Worm (Caenorhabditis elegans) whole organism, mixed stage, embryonic: ENCODE data around the gene luc-7L3.

Experiments used
- blmp-1 ChIP-seq: fragments of 150-350 bp; optimal IDR thresholded peaks from 2 replicates; lab custom pipeline; 2014; ENCODE audit warnings: missing biosample characterization, missing genetic modification characterization
- ces-1 ChIP-seq: fragments of 150-350 bp; optimal IDR thresholded peaks from 2 replicates; lab custom pipeline; 2014; ENCODE audit warnings: missing biosample characterization, missing genetic modification reagents, missing genetic modification characterization
- cnd-1 ChIP-seq: fragments of 200-800 bp; sonication (Bioruptor generic); optimal IDR thresholded peaks from 2 replicates; lab custom pipeline; 2018; ENCODE audit warnings: mild to moderate bottlenecking, missing genetic modification characterization, missing compliant biosample characterization
- ham-2 ChIP-seq: fragments of 200-800 bp; sonication (Bioruptor generic); optimal IDR thresholded peaks from 2 replicates; lab custom pipeline; 2018; ENCODE audit warnings: mild to moderate bottlenecking, missing genetic modification characterization, missing compliant biosample characterization
- lin-13 ChIP-seq: fragments of 150-350 bp; optimal IDR thresholded peaks from 2 replicates; lab custom pipeline; 2014; ENCODE audit warnings: missing biosample characterization, missing genetic modification characterization
- nhr-12 ChIP-seq: fragments of 150-350 bp; optimal IDR thresholded peaks from 2 replicates; lab custom pipeline; 2014; ENCODE audit warnings: missing biosample characterization, missing genetic modification characterization
- pha-4 ChIP-seq: fragments of 150-350 bp; optimal IDR thresholded peaks from 2 replicates; lab custom pipeline; 2018; ENCODE audit warnings: missing biosample characterization, missing genetic modification reagents, missing genetic modification characterization
- snpc-4 ChIP-seq: fragments of 150-350 bp; optimal IDR thresholded peaks from 2 replicates; lab custom pipeline; 2014; ENCODE audit warnings: missing biosample characterization, missing genetic modification characterization
- unc-39 ChIP-seq: fragments of 150-350 bp; optimal IDR thresholded peaks from 2 replicates; lab custom pipeline; 2014; ENCODE audit warnings: missing biosample characterization, missing genetic modification characterization
- unc-62 ChIP-seq: fragments of 150-350 bp; optimal IDR thresholded peaks from 2 replicates; lab custom pipeline; 2014; ENCODE audit warnings: missing biosample characterization, missing genetic modification reagents, missing genetic modification characterization
- zip-8 ChIP-seq: fragments of 150-350 bp; optimal IDR thresholded peaks from 2 replicates; lab custom pipeline; 2014; ENCODE audit warnings: missing biosample characterization, missing genetic modification characterization
- ztf-11 ChIP-seq: fragments of 150-350 bp; optimal IDR thresholded peaks from 2 replicates; lab custom pipeline; 2014; ENCODE audit warnings: missing biosample characterization, missing genetic modification characterization

ce11 chrII:50862-51261 lies 47.0 kb downstream of the luc-7L3 start:
- no peak for TF ChIP-seq unc-62
- no peak for TF ChIP-seq zip-8
- no peak for TF ChIP-seq ztf-11 (tag; lab: Kevin White, UChicago)
- TF ChIP-seq pha-4 (tag; lab: Kevin White, UChicago): no peak
- TF ChIP-seq cnd-1 (tag; lab: Kevin White, UChicago): no peak
- TF ChIP-seq ham-2 (GFP tag; lab: Kevin White, UChicago): no peak
- TF ChIP-seq ces-1 (GFP tag; lab: Kevin White, UChicago): no peak
- no peak for TF ChIP-seq lin-13
- no peak for TF ChIP-seq nhr-12 (tag; lab: Kevin White, UChicago)
- TF ChIP-seq snpc-4 (tag; lab: Kevin White, UChicago): no peak
- TF ChIP-seq blmp-1: no peak
- TF ChIP-seq unc-39 (tag; lab: Kevin White, UChicago): no peak
